Worm (Caenorhabditis elegans) whole organism, L4 larva: ENCODE results near the gene T26H10.2.
A peak's percentile ranks its signal among the peaks of the same experiment; 100 is the strongest.

Source experiments
- F49E8.2 ChIP-seq: sonication (generic microtip); optimal IDR thresholded peaks from 2 replicates; lab custom pipeline; 2016; ENCODE audit warnings: missing compliant biosample characterization, mild to moderate bottlenecking, missing genetic modification characterization, borderline replicate concordance
- T26A8.4 ChIP-seq: fragments of 200-800 bp; sonication (Bioruptor generic); IDR thresholded peaks from 2 replicates; pipeline ENCODE4 v1.3.6; 2022; ENCODE audit warnings: missing genetic modification characterization, missing compliant biosample characterization
- Y105C5A.15 ChIP-seq: fragments of 200-800 bp; sonication (Bioruptor generic); IDR thresholded peaks from 2 replicates; pipeline ENCODE4 v1.3.6; 2022; ENCODE audit warnings: missing genetic modification characterization, missing compliant biosample characterization
- ZK337.2 ChIP-seq: fragments of 200-800 bp; sonication (Bioruptor generic); IDR thresholded peaks from 2 replicates; pipeline ENCODE4 v1.3.6; 2022; ENCODE audit warnings: missing genetic modification reagents, missing genetic modification characterization, missing compliant biosample characterization
- aha-1 ChIP-seq: fragments of 150-350 bp; peaks from one replicate; lab custom pipeline; 2014; ENCODE audit warnings: missing biosample characterization, missing genetic modification characterization
- ceh-20 ChIP-seq: fragments of 200-800 bp; sonication (Bioruptor generic); IDR thresholded peaks from 2 replicates; pipeline ENCODE4 v1.3.6; 2022; ENCODE audit warnings: missing genetic modification reagents, missing genetic modification characterization, missing compliant biosample characterization
- ceh-28 ChIP-seq: fragments of 150-350 bp; optimal IDR thresholded peaks from 2 replicates; lab custom pipeline; 2014; ENCODE audit warnings: missing biosample characterization, missing genetic modification reagents, missing genetic modification characterization
- ceh-44 ChIP-seq: fragments of 200-800 bp; sonication (Bioruptor generic); IDR thresholded peaks from 2 replicates; pipeline ENCODE4 v1.3.6; 2022; ENCODE audit warnings: missing genetic modification reagents, missing genetic modification characterization, missing compliant biosample characterization
- cey-2 ChIP-seq: sonication (generic microtip); optimal IDR thresholded peaks from 3 replicates; lab custom pipeline; 2017; ENCODE audit warnings: missing genetic modification characterization, mild to moderate bottlenecking, missing compliant biosample characterization, antibody characterized with exemption, borderline replicate concordance; ENCODE audit not compliant: insufficient read depth
- ctbp-1 ChIP-seq: fragments of 200-800 bp; sonication (Bioruptor generic); IDR thresholded peaks from 2 replicates; pipeline ENCODE4 v1.3.6; 2022; ENCODE audit warnings: missing genetic modification reagents, missing genetic modification characterization, missing compliant biosample characterization
- daf-12 ChIP-seq: fragments of 150-350 bp; optimal IDR thresholded peaks from 2 replicates; lab custom pipeline; 2014; ENCODE audit warnings: missing biosample characterization, missing genetic modification reagents, missing genetic modification characterization
- dpl-1 ChIP-seq: fragments of 150-350 bp; optimal IDR thresholded peaks from 2 replicates; lab custom pipeline; 2014; ENCODE audit warnings: missing biosample characterization, missing genetic modification reagents, missing genetic modification characterization
- fkh-10 ChIP-seq: fragments of 150-350 bp; optimal IDR thresholded peaks from 2 replicates; lab custom pipeline; 2014; ENCODE audit warnings: missing biosample characterization, missing genetic modification reagents, missing genetic modification characterization
- hif-1 ChIP-seq, 2 experiments: sonication (generic microtip); optimal IDR thresholded peaks; 2 replicates each; lab custom pipeline; 2016 to 2017; ENCODE audit warnings: missing compliant biosample characterization in 2 of 2, missing genetic modification characterization in 2 of 2, missing genetic modification reagents in 2 of 2, missing genotype in 2 of 2, mild to moderate bottlenecking in 1 of 2
- hlh-11 ChIP-seq: fragments of 200-800 bp; sonication (Bioruptor generic); optimal IDR thresholded peaks from 2 replicates; lab custom pipeline; 2018; ENCODE audit warnings: mild to moderate bottlenecking, missing genetic modification characterization, missing compliant biosample characterization
- hlh-30 ChIP-seq: sonication (generic microtip); optimal IDR thresholded peaks from 2 replicates; lab custom pipeline; 2017; ENCODE audit warnings: antibody characterized with exemption, mild to moderate bottlenecking, missing genetic modification characterization, missing compliant biosample characterization; ENCODE audit not compliant: insufficient read depth
- hmg-1.1 ChIP-seq: fragments of 200-800 bp; sonication (Bioruptor generic); IDR thresholded peaks from 2 replicates; pipeline ENCODE4 v1.3.6; 2022; ENCODE audit warnings: missing genetic modification reagents, missing genetic modification characterization, missing compliant biosample characterization
- jun-1 ChIP-seq: fragments of 150-350 bp; optimal IDR thresholded peaks from 2 replicates; lab custom pipeline; 2014; ENCODE audit warnings: missing biosample characterization, missing genetic modification reagents, missing genetic modification characterization
- lim-7 ChIP-seq: fragments of 200-800 bp; sonication (Bioruptor generic); IDR thresholded peaks from 2 replicates; pipeline ENCODE4 v1.3.6; 2022; ENCODE audit warnings: missing genetic modification characterization, missing compliant biosample characterization
- lin-1 ChIP-seq: fragments of 200-800 bp; sonication (Bioruptor generic); IDR thresholded peaks from 2 replicates; pipeline ENCODE4 v1.3.6; 2022; ENCODE audit warnings: missing genetic modification reagents, missing genetic modification characterization, missing compliant biosample characterization
- lin-13 ChIP-seq: fragments of 150-350 bp; optimal IDR thresholded peaks from 2 replicates; lab custom pipeline; 2014; ENCODE audit warnings: missing biosample characterization, missing genetic modification reagents, missing genetic modification characterization
- lin-38 ChIP-seq: fragments of 200-800 bp; sonication (Bioruptor generic); IDR thresholded peaks from 2 replicates; pipeline ENCODE4 v1.3.6; 2022; ENCODE audit warnings: missing genetic modification reagents, missing genetic modification characterization, missing compliant biosample characterization
- lsy-2 ChIP-seq, 2 experiments: fragments of 150-350 bp in 1 of 2; sonication (generic microtip) in 1 of 2; optimal IDR thresholded peaks; 2 replicates each; lab custom pipeline; 2014 to 2017; ENCODE audit warnings: missing biosample characterization in 2 of 2, missing genetic modification characterization in 2 of 2
- mdl-1 ChIP-seq, 2 experiments: fragments of 150-350 bp in 1 of 2; sonication (generic microtip) in 1 of 2; optimal IDR thresholded peaks; 2 replicates each; lab custom pipeline; 2014 to 2017; ENCODE audit warnings: missing biosample characterization in 2 of 2, missing genetic modification characterization in 2 of 2
- mes-2 ChIP-seq: sonication (generic microtip); optimal IDR thresholded peaks from 2 replicates; lab custom pipeline; 2016; ENCODE audit warnings: missing genotype, mild to moderate bottlenecking, missing genetic modification characterization, missing compliant biosample characterization; ENCODE audit not compliant: poor library complexity, severe bottlenecking
- nhr-11 ChIP-seq: fragments of 150-350 bp; optimal IDR thresholded peaks from 2 replicates; lab custom pipeline; 2014; ENCODE audit warnings: missing biosample characterization, missing genetic modification characterization
- nhr-237 ChIP-seq: sonication (generic microtip); optimal IDR thresholded peaks from 2 replicates; lab custom pipeline; 2017; ENCODE audit warnings: missing biosample characterization, missing genetic modification characterization
- nhr-48 ChIP-seq: sonication (generic microtip); optimal IDR thresholded peaks from 2 replicates; lab custom pipeline; 2016; ENCODE audit warnings: mild to moderate bottlenecking, missing genetic modification characterization, missing compliant biosample characterization
- pha-4 ChIP-seq, 2 experiments: fragments of 150-350 bp in 1 of 2; fragments of 200-800 bp in 1 of 2; sonication (Bioruptor generic) in 1 of 2; IDR thresholded peaks in 1 of 2; optimal IDR thresholded peaks in 1 of 2; 2 replicates each; pipeline versions ENCODE4 v1.3.6 to Lab custom; 2014 to 2022; ENCODE audit warnings: missing genetic modification characterization in 2 of 2, missing genetic modification reagents in 2 of 2, missing biosample characterization in 1 of 2, missing compliant biosample characterization in 1 of 2
- php-3 ChIP-seq: fragments of 200-800 bp; sonication (Bioruptor generic); IDR thresholded peaks from 2 replicates; pipeline ENCODE4 v1.3.6; 2022; ENCODE audit warnings: missing genetic modification reagents, missing genetic modification characterization, missing compliant biosample characterization
- set-16 ChIP-seq: fragments of 200-800 bp; sonication (Bioruptor generic); IDR thresholded peaks from 2 replicates; pipeline ENCODE4 v1.3.6; 2022; ENCODE audit warnings: missing genetic modification reagents, missing genetic modification characterization, missing compliant biosample characterization
- snpc-4 ChIP-seq: fragments of 150-350 bp; optimal IDR thresholded peaks from 2 replicates; lab custom pipeline; 2014; ENCODE audit warnings: missing biosample characterization, missing genetic modification characterization
- spr-3 ChIP-seq: fragments of 200-800 bp; sonication (Bioruptor generic); optimal IDR thresholded peaks from 2 replicates; lab custom pipeline; 2018; ENCODE audit warnings: mild to moderate bottlenecking, missing genetic modification characterization, missing compliant biosample characterization
- tag-97 ChIP-seq: fragments of 200-800 bp; sonication (Bioruptor generic); IDR thresholded peaks from 2 replicates; pipeline ENCODE4 v1.3.6; 2022; ENCODE audit warnings: missing genetic modification characterization, missing compliant biosample characterization
- unc-39 ChIP-seq: sonication (generic microtip); optimal IDR thresholded peaks from 2 replicates; lab custom pipeline; 2017; ENCODE audit warnings: missing biosample characterization, missing genetic modification characterization
- zag-1 ChIP-seq: fragments of 150-350 bp; optimal IDR thresholded peaks from 2 replicates; lab custom pipeline; 2014; ENCODE audit warnings: missing biosample characterization, missing genetic modification characterization
- ztf-7 ChIP-seq: fragments of 150-350 bp; optimal IDR thresholded peaks from 2 replicates; lab custom pipeline; 2014; ENCODE audit warnings: missing biosample characterization, missing genetic modification characterization

Gene T26H10.2

ce11 chrV:11375150-11375792 lies 49.2 kb downstream of the T26H10.2 start, which contains the start of gene cnb-1 (continued):
- peak in 1 of 2 experiments; percentile 8 for TF ChIP-seq mdl-1 (tag; optimal IDR thresholded peaks at IDR 0.05; lab: Kevin White, UChicago)
- TF ChIP-seq hif-1 (tag; optimal IDR thresholded peaks at IDR 0.05; lab: Kevin White, UChicago) = peak in 1 of 2 experiments; percentile 61
- TF ChIP-seq ztf-7 = peak; percentile 56
- peak in 1 of 2 experiments; percentile 79 for TF ChIP-seq lsy-2 (tag; optimal IDR thresholded peaks at IDR 0.05; lab: Kevin White, UChicago)
- TF ChIP-seq nhr-11 (tag; lab: Kevin White, UChicago) = peak; percentile 24
- no peak for TF ChIP-seq nhr-237 (tag; lab: Kevin White, UChicago)
- TF ChIP-seq ZK337.2 = peak; percentile 91
- TF ChIP-seq lin-1 (GFP tag; lab: Robert Waterston, UW) = no peak
- TF ChIP-seq cey-2 (tag; lab: Kevin White, UChicago) = no peak
- peak; percentile 84 for TF ChIP-seq hlh-30 (tag; lab: Kevin White, UChicago)
- TF ChIP-seq dpl-1 (GFP tag; lab: Kevin White, UChicago) = no peak
- no peak for TF ChIP-seq php-3 (GFP tag; lab: Robert Waterston, UW)
- peak; percentile 54 for TF ChIP-seq fkh-10 (GFP tag; lab: Kevin White, UChicago)
- no peak for TF ChIP-seq lin-13 (GFP tag; lab: Kevin White, UChicago)
- 0 out of 2 replicates have a peak, but pooled peaks have one; percentile 36 for TF ChIP-seq T26A8.4 (GFP tag; lab: Robert Waterston, UW)
- TF ChIP-seq nhr-48 (tag; lab: Kevin White, UChicago) = no peak
- no peak for TF ChIP-seq jun-1 (tag; lab: Kevin White, UChicago)
- TF ChIP-seq F49E8.2 (tag; lab: Kevin White, UChicago) = no peak
- TF ChIP-seq ceh-20 = peak; percentile 57; the same call in 1 of the 2 replicates
- TF ChIP-seq hlh-11 (tag; lab: Kevin White, UChicago) = no peak
- no peak for TF ChIP-seq unc-39 (tag; lab: Kevin White, UChicago)
- TF ChIP-seq hmg-1.1 = peak; percentile 75
- no peak for TF ChIP-seq aha-1 (tag; lab: Kevin White, UChicago)
- TF ChIP-seq mes-2 (tag; lab: Kevin White, UChicago) = peak; percentile 29
- TF ChIP-seq zag-1 (tag; lab: Kevin White, UChicago) = no peak
- no peak; the same call in none of the 2 replicates for TF ChIP-seq set-16 (GFP tag; lab: Robert Waterston, UW)
- peak; percentile 29 for TF ChIP-seq lin-38 (GFP tag; lab: Robert Waterston, UW)
- peak; percentile 51 for TF ChIP-seq ceh-28
- peak; percentile 47; the same call in 1 of the 2 replicates for TF ChIP-seq pha-4 (GFP tag; IDR thresholded peaks at IDR 0.05; lab: Robert Waterston, UW)
- TF ChIP-seq pha-4 (tag; optimal IDR thresholded peaks at IDR 0.05; lab: Kevin White, UChicago) = no peak
- TF ChIP-seq tag-97 = no peak
- TF ChIP-seq spr-3 = no peak
- TF ChIP-seq ctbp-1 (GFP tag; lab: Robert Waterston, UW) = 0 out of 2 replicates have a peak, but pooled peaks have one; percentile 59
- no peak for TF ChIP-seq snpc-4
- no peak for TF ChIP-seq ceh-44 (GFP tag; lab: Robert Waterston, UW)
- TF ChIP-seq lim-7 (GFP tag; lab: Robert Waterston, UW) = no peak
- no peak for TF ChIP-seq Y105C5A.15
- no peak for TF ChIP-seq daf-12 (tag; lab: Kevin White, UChicago)
- TF ChIP-seq, all 104 proteins: peak for 29

- no peak for TF ChIP-seq ctbp-1 (GFP tag; lab: Robert Waterston, UW)
Measured at ce11 chrV:11373918-11374317, 50.5 kb downstream of the T26H10.2 start.
